Worm (Caenorhabditis elegans) whole organism, midembryonic: ENCODE results near the gene nhr-172.

ENCODE experiments used
- cog-1 ChIP-seq: sonication (generic microtip); optimal IDR thresholded peaks from 2 replicates; lab custom pipeline; 2016; ENCODE audit warnings: missing genetic modification characterization, missing compliant biosample characterization
- flt-1 ChIP-seq: fragments of 200-800 bp; sonication (Bioruptor generic); IDR thresholded peaks from 2 replicates; pipeline ENCODE4 v1.3.6; 2022; ENCODE audit warnings: missing genetic modification characterization, missing compliant biosample characterization
- klf-2 ChIP-seq: fragments of 200-800 bp; sonication (Bioruptor generic); conservative IDR thresholded peaks from 2 replicates; pipeline ENCODE4 v1.3.6; 2022; ENCODE audit warnings: missing genetic modification reagents, missing genetic modification characterization, missing compliant biosample characterization
- med-1 ChIP-seq: sonication (generic microtip); optimal IDR thresholded peaks from 2 replicates; lab custom pipeline; 2017; ENCODE audit warnings: missing genetic modification characterization, mild to moderate bottlenecking, missing compliant biosample characterization, antibody characterized with exemption, missing genetic modification reagents; ENCODE audit not compliant: insufficient read depth
- ref-1 ChIP-seq: fragments of 200-800 bp; sonication (Bioruptor generic); conservative IDR thresholded peaks from 2 replicates; pipeline ENCODE4 v1.3.6; 2022; ENCODE audit warnings: missing genetic modification reagents, missing genetic modification characterization, missing compliant biosample characterization
- tab-1 ChIP-seq: fragments of 200-800 bp; sonication (Bioruptor generic); IDR thresholded peaks from 2 replicates; pipeline ENCODE4 v1.3.6; 2022; ENCODE audit warnings: missing genetic modification characterization, missing compliant biosample characterization
- ztf-23 ChIP-seq: fragments of 200-800 bp; sonication (Bioruptor generic); IDR thresholded peaks from 2 replicates; pipeline ENCODE4 v1.3.6; 2022; ENCODE audit warnings: missing genetic modification reagents, missing genetic modification characterization, missing compliant biosample characterization
- ztf-29 ChIP-seq: fragments of 200-800 bp; sonication (Bioruptor generic); IDR thresholded peaks from 2 replicates; pipeline ENCODE4 v1.3.6; 2022; ENCODE audit warnings: missing genetic modification reagents, missing genetic modification characterization, missing compliant biosample characterization

DNA sequence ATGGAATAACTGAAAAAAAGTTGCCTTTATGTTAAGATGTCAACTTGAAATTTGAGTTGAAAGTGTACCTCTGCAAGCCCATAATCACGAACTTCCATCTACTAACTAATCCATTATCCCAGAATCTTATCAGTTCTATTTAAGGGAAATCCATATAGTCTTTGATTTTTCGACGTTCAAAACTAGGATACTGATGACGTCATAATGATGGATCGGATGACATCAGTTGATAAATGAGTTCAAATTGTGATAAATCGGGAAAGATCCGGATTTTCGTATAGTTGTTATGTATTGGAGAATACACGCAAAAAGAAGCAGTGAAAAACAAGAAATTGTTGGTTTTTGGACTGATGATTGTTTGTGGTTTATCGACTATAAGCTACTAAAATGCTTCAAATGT, 34.9 kb downstream of the nhr-172 start:
- no peak for TF ChIP-seq med-1 (GFP tag; lab: Kevin White, UChicago)
- no peak for TF ChIP-seq klf-2
- TF ChIP-seq flt-1 = no peak
- TF ChIP-seq cog-1 (tag; lab: Kevin White, UChicago) = no peak
- TF ChIP-seq ztf-29 = no peak
- TF ChIP-seq ztf-23 = no peak
- TF ChIP-seq tab-1 = no peak
- TF ChIP-seq ref-1 = no peak
